Worm (Caenorhabditis elegans) whole organism, young adult: ENCODE measurements around the gene D2024.4.

Experiments used
- F49E8.2 ChIP-seq: sonication (generic microtip); optimal IDR thresholded peaks from 3 replicates; lab custom pipeline; 2017; ENCODE audit warnings: missing genetic modification characterization, mild to moderate bottlenecking, missing compliant biosample characterization, antibody characterized with exemption, moderate library complexity; ENCODE audit not compliant: insufficient read depth
- bed-1 ChIP-seq: fragments of 200-800 bp; sonication (Bioruptor generic); IDR thresholded peaks from 2 replicates; pipeline ENCODE4 v1.3.6; 2022; ENCODE audit warnings: missing genetic modification reagents, missing genetic modification characterization, missing compliant biosample characterization
- ceh-91 ChIP-seq: fragments of 200-800 bp; sonication (Bioruptor generic); IDR thresholded peaks from 2 replicates; pipeline ENCODE4 v1.3.6; 2022; ENCODE audit warnings: missing genetic modification reagents, missing genetic modification characterization, missing compliant biosample characterization
- hmg-1.2 ChIP-seq: fragments of 200-800 bp; sonication (Bioruptor generic); IDR thresholded peaks from 2 replicates; pipeline ENCODE4 v1.3.6; 2022; ENCODE audit warnings: missing genetic modification reagents, missing genetic modification characterization, missing compliant biosample characterization
- lag-1 ChIP-seq: fragments of 200-800 bp; sonication (Bioruptor generic); IDR thresholded peaks from 2 replicates; pipeline ENCODE4 v1.3.6; 2022; ENCODE audit warnings: missing genetic modification reagents, missing genetic modification characterization, missing compliant biosample characterization
- zfh-2 ChIP-seq: fragments of 200-800 bp; sonication (Bioruptor generic); conservative IDR thresholded peaks from 2 replicates; pipeline ENCODE4 v1.3.6; 2022; ENCODE audit warnings: missing genetic modification reagents, missing genetic modification characterization, missing compliant biosample characterization

DNA sequence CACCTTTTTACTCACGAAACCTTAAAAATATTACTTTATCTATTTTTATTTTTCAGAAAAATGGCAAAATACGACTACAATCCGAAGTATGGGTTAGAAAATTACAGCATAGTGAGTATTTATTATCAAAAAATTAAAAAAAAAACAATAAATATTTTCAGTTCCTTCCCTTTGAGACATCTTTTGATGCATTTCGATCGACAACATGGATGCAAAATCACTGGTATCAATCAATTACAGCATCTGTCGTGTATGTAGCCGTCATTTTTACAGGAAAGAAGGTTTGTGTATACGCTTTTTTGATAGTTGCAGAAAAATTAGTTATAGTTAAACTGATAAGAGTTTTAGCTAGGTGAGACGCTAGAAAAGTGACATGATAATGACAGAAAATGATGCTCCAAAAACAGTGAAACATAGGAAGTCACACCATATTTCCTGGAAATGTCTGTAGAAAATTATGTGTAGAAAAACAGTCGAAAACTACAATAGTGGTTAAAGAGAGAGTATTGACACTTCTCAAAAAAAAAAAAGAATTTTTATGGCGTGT lies 6.7 kb downstream of the D2024.4 start, which contains the start of gene elo-3:
- TF ChIP-seq F49E8.2 (tag; lab: Kevin White, UChicago) (no peak), ceh-91 (no peak), hmg-1.2 (no peak), zfh-2 (no peak), bed-1 (no peak), lag-1 (GFP tag; lab: Robert Waterston, UW) (no peak)
